Worm (Caenorhabditis elegans) whole organism, L1 larva: Measurements from ENCODE around the gene gcn-2.

ENCODE experiments used
- elt-2 ChIP-seq: sonication (generic microtip); optimal IDR thresholded peaks from 2 replicates; lab custom pipeline; 2016; ENCODE audit warnings: missing genetic modification characterization, mild to moderate bottlenecking, inconsistent platforms, missing compliant biosample characterization, missing genetic modification reagents
- fkh-4 ChIP-seq: sonication (generic microtip); optimal IDR thresholded peaks from 2 replicates; lab custom pipeline; 2016; ENCODE audit warnings: missing compliant biosample characterization, missing genetic modification characterization, borderline replicate concordance
- mdl-1 ChIP-seq, 2 experiments: fragments of 150-350 bp; optimal IDR thresholded peaks; 2 replicates each; lab custom pipeline; 2014 to 2017; ENCODE audit warnings: missing biosample characterization in 2 of 2, missing genetic modification characterization in 2 of 2, inconsistent platforms in 1 of 2
- nhr-237 ChIP-seq: fragments of 150-350 bp; optimal IDR thresholded peaks from 2 replicates; lab custom pipeline; 2014; ENCODE audit warnings: missing biosample characterization, missing genetic modification characterization
- nhr-76 ChIP-seq: sonication (generic microtip); optimal IDR thresholded peaks from 2 replicates; lab custom pipeline; 2017; ENCODE audit warnings: missing biosample characterization, missing genetic modification characterization
- pax-3 ChIP-seq: fragments of 200-800 bp; sonication (Bioruptor generic); optimal IDR thresholded peaks from 2 replicates; lab custom pipeline; 2018; ENCODE audit warnings: mild to moderate bottlenecking, missing genetic modification characterization, moderate library complexity, missing compliant biosample characterization
- pqm-1 ChIP-seq: sonication (generic microtip); optimal IDR thresholded peaks from 3 replicates; lab custom pipeline; 2017; ENCODE audit warnings: missing biosample characterization, missing genetic modification characterization
- vab-15 ChIP-seq: sonication (generic microtip); optimal IDR thresholded peaks from 2 replicates; lab custom pipeline; 2017; ENCODE audit warnings: missing genotype, mild to moderate bottlenecking, missing genetic modification characterization, missing compliant biosample characterization
- ztf-11 ChIP-seq, 2 experiments: sonication (generic microtip); optimal IDR thresholded peaks; 2 replicates each; lab custom pipeline; 2016 to 2017; ENCODE audit warnings: missing genetic modification characterization in 2 of 2, missing biosample characterization in 1 of 2, missing compliant biosample characterization in 1 of 2

ce11 chrII:13083752-13084214 lies at the start of gene gcn-2, which contains the start of gene Y81G3A.1:
- TF ChIP-seq pax-3 (no peak), fkh-4 (no peak), vab-15 (tag; lab: Kevin White, UChicago) (no peak), pqm-1 (tag; lab: Kevin White, UChicago) (no peak), mdl-1 (tag; optimal IDR thresholded peaks at IDR 0.05; lab: Kevin White, UChicago) (no peak), ztf-11 (tag; optimal IDR thresholded peaks at IDR 0.05; lab: Kevin White, UChicago) (peak in 1 of 2 experiments; percentile 5), nhr-76 (no peak), elt-2 (tag; lab: Kevin White, UChicago) (no peak), nhr-237 (tag; lab: Kevin White, UChicago) (no peak)
